Fruit fly (Drosophila melanogaster) whole organism, embryonic: Measurements from ENCODE around the gene Ir7g.

Experiments
- B-H1 ChIP-seq: fragments of 200-800 bp; sonication (Bioruptor generic); IDR thresholded peaks from 3 replicates; pipeline ENCODE4 v1.3.6; 2022; ENCODE audit warnings: missing biosample characterization, missing genetic modification characterization
- Bteb2 ChIP-seq: fragments of 200-800 bp; sonication (Bioruptor generic); optimal IDR thresholded peaks from 2 replicates; lab custom pipeline; 2016; ENCODE audit warnings: missing biosample characterization, missing genetic modification characterization
- CG10209 ChIP-seq: fragments of 200-800 bp; sonication (Bioruptor generic); optimal IDR thresholded peaks from 3 replicates; lab custom pipeline; 2017; ENCODE audit warnings: missing biosample characterization, mild to moderate bottlenecking, missing genetic modification characterization, missing genetic modification reagents
- CG10959 ChIP-seq: fragments of 200-800 bp; sonication (Bioruptor generic); IDR thresholded peaks from 2 replicates; pipeline ENCODE4 v1.3.6; 2022; ENCODE audit warnings: missing biosample characterization, missing genetic modification characterization
- CG11456 ChIP-seq: fragments of 200-800 bp; sonication (Bioruptor generic); IDR thresholded peaks from 3 replicates; pipeline ENCODE4 v1.3.6; 2022; ENCODE audit warnings: missing biosample characterization, missing genetic modification characterization
- CG11560 ChIP-seq: fragments of 200-800 bp; sonication (Bioruptor generic); IDR thresholded peaks from 3 replicates; pipeline ENCODE4 v1.3.6; 2022; ENCODE audit warnings: missing biosample characterization, missing genetic modification characterization
- CG13624 ChIP-seq: fragments of 200-800 bp; sonication (Bioruptor generic); optimal IDR thresholded peaks from 2 replicates; lab custom pipeline; 2016; ENCODE audit warnings: missing biosample characterization, missing genetic modification characterization
- CG15073 ChIP-seq: fragments of 200-800 bp; sonication (Bioruptor generic); optimal IDR thresholded peaks from 2 replicates; lab custom pipeline; 2016; ENCODE audit warnings: missing biosample characterization, missing genetic modification characterization
- CG17568 ChIP-seq: fragments of 200-800 bp; sonication (Bioruptor generic); optimal IDR thresholded peaks from 2 replicates; lab custom pipeline; 2018; ENCODE audit warnings: missing biosample characterization, mild to moderate bottlenecking, missing genetic modification characterization, moderate library complexity
- CG18599 ChIP-seq: fragments of 200-800 bp; sonication (Bioruptor generic); optimal IDR thresholded peaks from 3 replicates; lab custom pipeline; 2017; ENCODE audit warnings: missing biosample characterization, missing genetic modification characterization, mild to moderate bottlenecking, moderate library complexity, missing genetic modification reagents
- CG3065 ChIP-seq: fragments of 200-800 bp; sonication (Bioruptor generic); optimal IDR thresholded peaks from 2 replicates; lab custom pipeline; 2016; ENCODE audit warnings: missing biosample characterization, missing genetic modification characterization
- CG34422 ChIP-seq: fragments of 200-800 bp; sonication (Bioruptor generic); IDR thresholded peaks from 3 replicates; pipeline ENCODE4 v1.3.6; 2022; ENCODE audit warnings: missing biosample characterization, missing genetic modification characterization
- CG3847 ChIP-seq: fragments of 200-800 bp; sonication (Bioruptor generic); IDR thresholded peaks from 2 replicates; pipeline ENCODE4 v1.3.6; 2022; ENCODE audit warnings: missing biosample characterization, missing genetic modification characterization
- CG3995 ChIP-seq: fragments of 200-800 bp; sonication (Bioruptor generic); optimal IDR thresholded peaks from 3 replicates; lab custom pipeline; 2016; ENCODE audit warnings: missing biosample characterization, missing genetic modification characterization
- CG4617 ChIP-seq: fragments of 200-800 bp; sonication (Bioruptor generic); optimal IDR thresholded peaks from 3 replicates; lab custom pipeline; 2016; ENCODE audit warnings: missing biosample characterization, missing genetic modification characterization, borderline replicate concordance
- CG6272 ChIP-seq: fragments of 200-800 bp; sonication (Bioruptor generic); IDR thresholded peaks from 2 replicates; pipeline ENCODE4 v1.3.6; 2022; ENCODE audit warnings: missing biosample characterization, missing genetic modification characterization
- CG8089 ChIP-seq: fragments of 200-800 bp; sonication (Bioruptor generic); optimal IDR thresholded peaks from 3 replicates; lab custom pipeline; 2016; ENCODE audit warnings: missing biosample characterization, missing genetic modification characterization
- CG8924 ChIP-seq: fragments of 200-800 bp; optimal IDR thresholded peaks from 3 replicates; lab custom pipeline; 2019; ENCODE audit warnings: missing biosample characterization, mild to moderate bottlenecking, missing genetic modification characterization, moderate library complexity
- CoRest ChIP-seq: fragments of 200-800 bp; sonication (Bioruptor generic); optimal IDR thresholded peaks from 3 replicates; lab custom pipeline; 2018; ENCODE audit warnings: missing biosample characterization, mild to moderate bottlenecking, missing genetic modification characterization, moderate library complexity
- Doc2 ChIP-seq: fragments of 200-800 bp; sonication (Bioruptor generic); IDR thresholded peaks from 2 replicates; pipeline ENCODE4 v1.3.6; 2022; ENCODE audit warnings: missing biosample characterization, missing genetic modification characterization
- Dp ChIP-seq: fragments of 200-800 bp; sonication (Bioruptor generic); optimal IDR thresholded peaks from 2 replicates; lab custom pipeline; 2018; ENCODE audit warnings: missing biosample characterization, mild to moderate bottlenecking, missing genetic modification characterization, moderate library complexity
- Ets97D ChIP-seq: fragments of 200-800 bp; sonication (Bioruptor generic); optimal IDR thresholded peaks from 3 replicates; lab custom pipeline; 2016; ENCODE audit warnings: missing biosample characterization, missing genetic modification characterization
- HHEX ChIP-seq: fragments of 200-800 bp; sonication (Bioruptor generic); optimal IDR thresholded peaks from 3 replicates; lab custom pipeline; 2017; ENCODE audit warnings: missing biosample characterization, mild to moderate bottlenecking, missing genetic modification characterization, missing genetic modification reagents
- Hmx ChIP-seq: fragments of 200-800 bp; sonication (Bioruptor generic); optimal IDR thresholded peaks from 2 replicates; lab custom pipeline; 2016; ENCODE audit warnings: missing biosample characterization, missing genetic modification characterization
- NFAT ChIP-seq: fragments of 200-800 bp; sonication (Bioruptor generic); IDR thresholded peaks from 2 replicates; pipeline ENCODE4 v1.3.6; 2022; ENCODE audit warnings: missing biosample characterization, missing genetic modification characterization
- Neu2 ChIP-seq: fragments of 200-800 bp; sonication (Bioruptor generic); optimal IDR thresholded peaks from 3 replicates; lab custom pipeline; 2016; ENCODE audit warnings: missing biosample characterization, missing genetic modification characterization, borderline replicate concordance
- NfI ChIP-seq: fragments of 200-800 bp; sonication (Bioruptor generic); optimal IDR thresholded peaks from 3 replicates; lab custom pipeline; 2018; ENCODE audit warnings: missing biosample characterization, mild to moderate bottlenecking, missing genetic modification characterization, moderate library complexity
- Rfx ChIP-seq: fragments of 200-800 bp; sonication (Bioruptor generic); IDR thresholded peaks from 2 replicates; pipeline ENCODE4 v1.3.6; 2022; ENCODE audit warnings: missing biosample characterization, missing genetic modification characterization
- al ChIP-seq: fragments of 200-800 bp; sonication (Bioruptor generic); IDR thresholded peaks from 2 replicates; pipeline ENCODE4 v1.3.6; 2022; ENCODE audit warnings: missing biosample characterization, missing genetic modification characterization
- amos ChIP-seq: fragments of 200-800 bp; sonication (Bioruptor generic); IDR thresholded peaks from 2 replicates; pipeline ENCODE4 v1.3.6; 2022; ENCODE audit warnings: missing biosample characterization, missing genetic modification characterization; ENCODE audit not compliant: partially characterized antibody
- aop ChIP-seq: fragments of 200-800 bp; sonication (Bioruptor generic); IDR thresholded peaks from 2 replicates; pipeline ENCODE4 v1.3.6; 2022; ENCODE audit warnings: missing biosample characterization, missing genetic modification characterization
- cad ChIP-seq: fragments of >200 bp; optimal IDR thresholded peaks from 2 replicates; lab custom pipeline; 2017; ENCODE audit warnings: missing biosample characterization, missing genetic modification characterization
- danr ChIP-seq: fragments of 200-800 bp; sonication (Bioruptor generic); IDR thresholded peaks from 2 replicates; pipeline ENCODE4 v1.3.6; 2022; ENCODE audit warnings: missing biosample characterization, missing genetic modification characterization
- dysf ChIP-seq: fragments of 200-800 bp; sonication (Bioruptor generic); IDR thresholded peaks from 3 replicates; pipeline ENCODE4 v1.3.6; 2022; ENCODE audit warnings: missing biosample characterization, missing genetic modification characterization
- ems ChIP-seq: fragments of 200-800 bp; sonication (Bioruptor generic); optimal IDR thresholded peaks from 3 replicates; lab custom pipeline; 2016; ENCODE audit warnings: missing biosample characterization, missing genetic modification characterization
- gcm ChIP-seq: fragments of 200-800 bp; sonication (Bioruptor generic); optimal IDR thresholded peaks from 2 replicates; lab custom pipeline; 2019; ENCODE audit warnings: missing biosample characterization, mild to moderate bottlenecking, missing genetic modification characterization, moderate library complexity
- gem ChIP-seq: fragments of 200-800 bp; sonication (Bioruptor generic); optimal IDR thresholded peaks from 2 replicates; lab custom pipeline; 2019; ENCODE audit warnings: missing biosample characterization, mild to moderate bottlenecking, missing genetic modification characterization, moderate library complexity
- lab ChIP-seq: fragments of 200-800 bp; sonication (Bioruptor generic); optimal IDR thresholded peaks from 3 replicates; lab custom pipeline; 2017; ENCODE audit warnings: missing biosample characterization, missing genetic modification characterization, mild to moderate bottlenecking, moderate library complexity, missing genetic modification reagents
- lov ChIP-seq, 2 experiments: fragments of 200-800 bp in 1 of 2; fragments of >200 bp in 1 of 2; sonication (Bioruptor generic) in 1 of 2; IDR thresholded peaks in 1 of 2; optimal IDR thresholded peaks in 1 of 2; 2 replicates in 1 of 2; 3 replicates in 1 of 2; pipeline versions ENCODE4 v1.3.6 to Lab custom; 2017 to 2022; ENCODE audit warnings: missing biosample characterization in 1 of 2, missing genetic modification characterization in 1 of 2
- onecut ChIP-seq: fragments of 200-800 bp; sonication (Bioruptor generic); IDR thresholded peaks from 2 replicates; pipeline ENCODE4 v1.3.6; 2022; ENCODE audit warnings: missing biosample characterization, missing genetic modification characterization
- pnt ChIP-seq: fragments of 200-800 bp; sonication (Bioruptor generic); optimal IDR thresholded peaks from 3 replicates; lab custom pipeline; 2016; ENCODE audit warnings: missing biosample characterization, missing genetic modification characterization
- rib ChIP-seq: fragments of 200-800 bp; sonication (Bioruptor generic); IDR thresholded peaks from 2 replicates; pipeline ENCODE4 v1.3.6; 2022; ENCODE audit warnings: missing biosample characterization, missing genetic modification characterization
- salm ChIP-seq: fragments of 200-800 bp; sonication (Bioruptor generic); optimal IDR thresholded peaks from 2 replicates; lab custom pipeline; 2018; ENCODE audit warnings: missing biosample characterization, mild to moderate bottlenecking, missing genetic modification characterization
- sens ChIP-seq: fragments of 200-800 bp; sonication (Bioruptor generic); peaks from one replicate; lab custom pipeline; 2016; ENCODE audit warnings: missing biosample characterization, missing genetic modification characterization
- sim ChIP-seq: fragments of 200-800 bp; sonication (Bioruptor generic); IDR thresholded peaks from 2 replicates; pipeline ENCODE4 v1.3.6; 2022; ENCODE audit warnings: missing biosample characterization, missing genetic modification characterization
- sna ChIP-seq: fragments of 200-800 bp; sonication (Bioruptor generic); IDR thresholded peaks from 2 replicates; pipeline ENCODE4 v1.3.6; 2022; ENCODE audit warnings: missing biosample characterization, missing genetic modification characterization; ENCODE audit not compliant: partially characterized antibody
- so ChIP-seq: fragments of 200-800 bp; sonication (Bioruptor generic); IDR thresholded peaks from 3 replicates; pipeline ENCODE4 v1.3.6; 2022; ENCODE audit warnings: missing biosample characterization, missing genetic modification characterization
- sqz ChIP-seq: fragments of 200-800 bp; sonication (Bioruptor generic); optimal IDR thresholded peaks from 3 replicates; lab custom pipeline; 2018; ENCODE audit warnings: missing biosample characterization, mild to moderate bottlenecking, missing genetic modification characterization
- unc-4 ChIP-seq: fragments of 200-800 bp; sonication (Bioruptor generic); IDR thresholded peaks from 2 replicates; pipeline ENCODE4 v1.3.6; 2022; ENCODE audit warnings: missing biosample characterization, missing genetic modification characterization; ENCODE audit not compliant: partially characterized antibody
- unpg ChIP-seq: fragments of 200-800 bp; sonication (Bioruptor generic); optimal IDR thresholded peaks from 3 replicates; lab custom pipeline; 2018; ENCODE audit warnings: missing biosample characterization, mild to moderate bottlenecking, missing genetic modification characterization, moderate library complexity
- vnd ChIP-seq: fragments of 200-800 bp; sonication (Bioruptor generic); IDR thresholded peaks from 3 replicates; pipeline ENCODE4 v1.3.6; 2022; ENCODE audit warnings: missing biosample characterization, missing genetic modification characterization; ENCODE audit not compliant: partially characterized antibody
- vvl ChIP-seq: fragments of 200-800 bp; sonication (Bioruptor generic); IDR thresholded peaks from 2 replicates; pipeline ENCODE4 v1.3.6; 2022; ENCODE audit warnings: missing biosample characterization, missing genetic modification characterization

The Ir7g gene

dm6 chrX:7909482-7909881, 25.0 kb downstream of the Ir7g start (continued):
- TF ChIP-seq HHEX (GFP tag; lab: Kevin White, UChicago) = peak; percentile 22
- no peak for TF ChIP-seq CG17568 (GFP tag; lab: Kevin White, UChicago)
- peak; percentile 24; the same call in 1 of the 2 replicates for TF ChIP-seq vvl (GFP tag; lab: Robert Waterston, UW)
- no peak for TF ChIP-seq al (GFP tag; lab: Robert Waterston, UW)
- no peak for TF ChIP-seq Doc2 (GFP tag; lab: Robert Waterston, UW)
- TF ChIP-seq Neu2 (GFP tag; lab: Kevin White, UChicago) = no peak
- TF ChIP-seq unpg (GFP tag; lab: Kevin White, UChicago) = no peak
- no peak for TF ChIP-seq CG11456 (GFP tag; lab: Robert Waterston, UW)
- no peak for TF ChIP-seq sna (GFP tag; lab: Robert Waterston, UW)
- TF ChIP-seq CG3847 (GFP tag; lab: Robert Waterston, UW) = no peak
- TF ChIP-seq CG8089 (GFP tag; lab: Kevin White, UChicago) = no peak
- TF ChIP-seq CG8924 (tag; lab: Kevin White, UChicago) = no peak
- peak; percentile 42 for TF ChIP-seq CG18599 (GFP tag; lab: Kevin White, UChicago)
- no peak for TF ChIP-seq CG10209 (GFP tag; lab: Kevin White, UChicago)
- peak; percentile 50 for TF ChIP-seq Rfx (GFP tag; lab: Robert Waterston, UW)
- TF ChIP-seq pnt (GFP tag; lab: Kevin White, UChicago) = no peak
- TF ChIP-seq gcm (GFP tag; lab: Kevin White, UChicago) = no peak
- TF ChIP-seq danr (GFP tag; lab: Robert Waterston, UW) = no peak
- TF ChIP-seq Bteb2 (GFP tag; lab: Kevin White, UChicago) = no peak
- TF ChIP-seq Dp (GFP tag; lab: Kevin White, UChicago) = no peak
- no peak for TF ChIP-seq CG13624 (GFP tag; lab: Kevin White, UChicago)
- no peak for TF ChIP-seq CG34422 (GFP tag; lab: Robert Waterston, UW)
- no peak for TF ChIP-seq vnd (GFP tag; lab: Robert Waterston, UW)
- TF ChIP-seq sqz = no peak
- TF ChIP-seq B-H1 (GFP tag; lab: Robert Waterston, UW) = 0 out of 3 replicates have a peak, but pooled peaks have one; percentile 11
- peak; percentile 63 for TF ChIP-seq lab
- no peak for TF ChIP-seq salm (tag; lab: Kevin White, UChicago)
- no peak for TF ChIP-seq CG11560 (tag; lab: Robert Waterston, UW)
- TF ChIP-seq onecut (GFP tag; lab: Robert Waterston, UW) = 0 out of 2 replicates have a peak, but pooled peaks have one; percentile 15
- no peak for TF ChIP-seq NFAT (GFP tag; lab: Robert Waterston, UW)
- no peak for TF ChIP-seq sim
- TF ChIP-seq lov (optimal IDR thresholded peaks at IDR 0.05; lab: Kevin White, UChicago) = no peak
- TF ChIP-seq lov (GFP tag; IDR thresholded peaks at IDR 0.05; lab: Robert Waterston, UW) = no peak
- TF ChIP-seq CG4617 = no peak
- no peak for TF ChIP-seq so (GFP tag; lab: Robert Waterston, UW)
- no peak for TF ChIP-seq CG3995 (GFP tag; lab: Kevin White, UChicago)
- no peak for TF ChIP-seq CG15073
- no peak for TF ChIP-seq Hmx (GFP tag; lab: Kevin White, UChicago)
- TF ChIP-seq CG6272 = no peak
- TF ChIP-seq sens (GFP tag; lab: Kevin White, UChicago) = peak; percentile 74
- TF ChIP-seq ems (GFP tag; lab: Kevin White, UChicago) = no peak
- TF ChIP-seq CG3065 (GFP tag; lab: Kevin White, UChicago) = no peak
- TF ChIP-seq unc-4 (GFP tag; lab: Robert Waterston, UW) = no peak
- no peak for TF ChIP-seq aop
- no peak for TF ChIP-seq amos (GFP tag; lab: Robert Waterston, UW)
- TF ChIP-seq rib (GFP tag; lab: Robert Waterston, UW) = no peak
- TF ChIP-seq gem = peak; percentile 62
- no peak for TF ChIP-seq NfI (GFP tag; lab: Kevin White, UChicago)
- TF ChIP-seq CG10959 (GFP tag; lab: Robert Waterston, UW) = no peak
- TF ChIP-seq cad (GFP tag; lab: Kevin White, UChicago) = no peak
- TF ChIP-seq CoRest (tag; lab: Kevin White, UChicago) = peak; percentile 29
- peak; percentile 60 for TF ChIP-seq dysf
- TF ChIP-seq Ets97D (GFP tag; lab: Kevin White, UChicago) = no peak
